Fruit fly (Drosophila melanogaster) whole organism, prepupa: ENCODE results near the gene CG43732.

ENCODE experiments used
- Ets21C ChIP-seq: fragments of 200-800 bp; sonication (Bioruptor generic); optimal IDR thresholded peaks from 3 replicates; lab custom pipeline; 2016; ENCODE audit warnings: missing biosample characterization, missing genetic modification characterization
- pdm3 ChIP-seq: fragments of 200-800 bp; sonication (Bioruptor generic); optimal IDR thresholded peaks from 3 replicates; lab custom pipeline; 2016; ENCODE audit warnings: missing biosample characterization, missing genetic modification characterization

dm6 chr3R:18905921-18906878 is 43.8 kb upstream of the CG43732 start, which contains the start of gene EndoA:
- no peak for TF ChIP-seq Ets21C (GFP tag; lab: Kevin White, UChicago)
- TF ChIP-seq pdm3 (GFP tag; lab: Kevin White, UChicago) = no peak
